Fruit fly (Drosophila melanogaster) whole organism, embryonic: ENCODE data around the gene CG13679.

Source experiments
- Asciz ChIP-seq: fragments of 200-800 bp; sonication (Bioruptor generic); optimal IDR thresholded peaks from 2 replicates; lab custom pipeline; 2017; ENCODE audit warnings: missing biosample characterization, mild to moderate bottlenecking, missing genetic modification characterization, missing genetic modification reagents
- CG2889 ChIP-seq: fragments of 200-800 bp; sonication (Bioruptor generic); IDR thresholded peaks from 3 replicates; pipeline ENCODE4 v1.3.6; 2022; ENCODE audit warnings: missing biosample characterization, missing genetic modification characterization
- CG31441 ChIP-seq: fragments of 200-800 bp; sonication (Bioruptor generic); IDR thresholded peaks from 2 replicates; pipeline ENCODE4 v1.3.6; 2022; ENCODE audit warnings: missing biosample characterization, missing genetic modification characterization
- CG9727 ChIP-seq: fragments of 200-800 bp; sonication (Bioruptor generic); optimal IDR thresholded peaks from 3 replicates; lab custom pipeline; 2017; ENCODE audit warnings: missing biosample characterization, mild to moderate bottlenecking, missing genetic modification characterization
- CG9817 ChIP-seq: fragments of 200-800 bp; sonication (Bioruptor generic); optimal IDR thresholded peaks from 2 replicates; lab custom pipeline; 2018; ENCODE audit warnings: missing biosample characterization, mild to moderate bottlenecking, missing genetic modification characterization, moderate library complexity
- Kr ChIP-seq: fragments of 200-800 bp; sonication (Bioruptor generic); optimal IDR thresholded peaks from 2 replicates; lab custom pipeline; 2017; ENCODE audit warnings: missing biosample characterization, mild to moderate bottlenecking, missing genetic modification characterization
- Xrp1 ChIP-seq: fragments of 200-800 bp; sonication (Bioruptor generic); IDR thresholded peaks from 2 replicates; pipeline ENCODE4 v1.3.6; 2022; ENCODE audit warnings: missing biosample characterization, missing genetic modification characterization
- corto ChIP-seq: fragments of 200-800 bp; sonication (Bioruptor generic); optimal IDR thresholded peaks from 2 replicates; lab custom pipeline; 2016; ENCODE audit warnings: missing biosample characterization, mild to moderate bottlenecking, missing genetic modification characterization, moderate library complexity
- h ChIP-seq: fragments of >200 bp; optimal IDR thresholded peaks from 2 replicates; lab custom pipeline; 2017
- kay ChIP-seq: fragments of 200-800 bp; sonication (Bioruptor generic); optimal IDR thresholded peaks from 2 replicates; lab custom pipeline; 2016; ENCODE audit warnings: missing biosample characterization, missing genetic modification characterization

dm6 chr3L:8186627-8187396, 15.8 kb upstream of the CG13679 start, which contains the start of the genes ERR and Atg18a:
- peak; percentile 84 for TF ChIP-seq CG9727 (GFP tag; lab: Kevin White, UChicago)
- peak; percentile 40 for TF ChIP-seq kay (GFP tag; lab: Kevin White, UChicago)
- no peak for TF ChIP-seq Asciz (GFP tag; lab: Kevin White, UChicago)
- peak; percentile 80 for TF ChIP-seq Xrp1 (GFP tag; lab: Robert Waterston, UW)
- no peak for TF ChIP-seq Kr (GFP tag; lab: Kevin White, UChicago)
- TF ChIP-seq CG2889 = peak; percentile 77
- peak; percentile 83; the same call in 1 of the 2 replicates for TF ChIP-seq CG31441 (GFP tag; lab: Robert Waterston, UW)
- TF ChIP-seq h (lab: Kevin White, UChicago) = no peak
- peak; percentile 71 for TF ChIP-seq corto
- TF ChIP-seq CG9817 (tag; lab: Kevin White, UChicago) = peak; percentile 91
